Fruit fly (Drosophila melanogaster) whole organism, pupa: ENCODE measurements around the gene CG32388.

Experiments
- CG12605 ChIP-seq: fragments of 200-800 bp; sonication (Bioruptor generic); IDR thresholded peaks from 2 replicates; pipeline ENCODE4 v1.3.6; 2022; ENCODE audit warnings: missing biosample characterization, missing genetic modification characterization
- CG13204 ChIP-seq: fragments of 200-800 bp; sonication (Bioruptor generic); optimal IDR thresholded peaks from 2 replicates; lab custom pipeline; 2018; ENCODE audit warnings: missing biosample characterization, mild to moderate bottlenecking, missing genetic modification characterization, moderate library complexity
- CG14655 ChIP-seq: fragments of 200-800 bp; sonication (Bioruptor generic); optimal IDR thresholded peaks from 3 replicates; lab custom pipeline; 2017; ENCODE audit warnings: mild to moderate bottlenecking, missing biosample characterization, missing genetic modification reagents, missing genetic modification characterization
- CG9948 ChIP-seq: fragments of 200-800 bp; sonication (Bioruptor generic); optimal IDR thresholded peaks from 2 replicates; lab custom pipeline; 2018; ENCODE audit warnings: missing biosample characterization, mild to moderate bottlenecking, missing genetic modification characterization, moderate library complexity
- D1 ChIP-seq: fragments of 200-800 bp; sonication (Bioruptor generic); optimal IDR thresholded peaks from 2 replicates; lab custom pipeline; 2018; ENCODE audit warnings: missing biosample characterization, mild to moderate bottlenecking, missing genetic modification characterization, moderate library complexity
- EcR ChIP-seq: fragments of 200-800 bp; sonication (Bioruptor generic); optimal IDR thresholded peaks from 3 replicates; lab custom pipeline; 2019; ENCODE audit warnings: missing biosample characterization, missing genetic modification characterization, mild to moderate bottlenecking, moderate library complexity, missing genetic modification reagents
- Pif1B ChIP-seq: fragments of 200-800 bp; sonication (Bioruptor generic); optimal IDR thresholded peaks from 3 replicates; lab custom pipeline; 2016; ENCODE audit warnings: missing biosample characterization, missing genetic modification characterization
- gl ChIP-seq: fragments of 200-800 bp; sonication (Bioruptor generic); optimal IDR thresholded peaks from 2 replicates; lab custom pipeline; 2018; ENCODE audit warnings: missing biosample characterization, mild to moderate bottlenecking, missing genetic modification characterization

DNA sequence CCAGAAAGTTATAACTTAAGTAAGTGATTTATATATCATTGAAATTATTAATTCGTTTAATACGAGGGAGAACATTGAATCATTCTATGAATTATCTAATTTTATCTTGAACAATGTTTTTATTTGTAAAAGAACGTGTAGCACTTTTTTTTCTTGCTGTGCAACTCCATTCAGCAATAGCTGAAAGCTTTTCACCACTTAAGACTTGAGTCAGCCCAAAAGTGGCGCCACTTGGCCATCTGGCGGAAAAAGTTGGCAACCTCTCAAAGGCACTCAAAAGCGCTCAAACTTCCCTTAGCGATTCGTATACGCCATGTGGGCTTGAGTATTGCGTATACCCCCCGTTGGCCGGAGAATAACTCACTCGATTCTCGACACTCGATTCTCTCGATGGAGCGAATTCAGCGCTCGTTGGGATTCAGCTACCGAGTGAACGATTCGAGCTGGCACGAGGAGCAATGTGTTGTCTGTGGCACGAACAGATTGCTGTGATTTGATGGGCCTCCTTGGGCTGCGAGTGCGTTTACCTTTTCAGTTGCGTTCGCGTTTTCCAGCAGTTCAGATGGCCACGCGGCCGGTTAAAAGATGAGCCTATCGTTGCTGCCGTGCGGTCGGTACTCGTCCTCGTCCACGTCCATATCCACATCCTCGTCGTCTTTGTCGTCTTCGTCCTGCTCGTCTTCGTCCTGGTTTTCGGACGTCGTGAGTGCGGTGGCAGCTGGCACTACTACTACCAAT, 29.4 kb upstream of the CG32388 start:
- TF ChIP-seq CG13204 (no peak), D1 (tag; lab: Kevin White, UChicago) (no peak), EcR (GFP tag; lab: Kevin White, UChicago) (no peak), CG12605 (no peak), gl (no peak), CG9948 (no peak), Pif1B (no peak), CG14655 (no peak)
